Fruit fly (Drosophila melanogaster) whole organism, prepupa: ENCODE data around the gene Pfas.

Experiments used
- Blimp-1 ChIP-seq: fragments of 200-800 bp; sonication (Bioruptor generic); optimal IDR thresholded peaks from 3 replicates; lab custom pipeline; 2017; ENCODE audit warnings: missing biosample characterization, missing genetic modification characterization, mild to moderate bottlenecking, moderate library complexity, missing genetic modification reagents
- CG10631 ChIP-seq: fragments of 200-800 bp; sonication (Bioruptor generic); optimal IDR thresholded peaks from 2 replicates; lab custom pipeline; 2016; ENCODE audit warnings: missing biosample characterization, missing genetic modification characterization
- CG11762 ChIP-seq: fragments of 200-800 bp; sonication (Bioruptor generic); optimal IDR thresholded peaks from 3 replicates; lab custom pipeline; 2016; ENCODE audit warnings: missing biosample characterization, missing genetic modification characterization; ENCODE audit not compliant: insufficient read depth
- CG15336 ChIP-seq: fragments of 200-800 bp; sonication (Bioruptor generic); IDR thresholded peaks from 2 replicates; pipeline ENCODE4 v1.3.6; 2022; ENCODE audit warnings: missing biosample characterization, missing genetic modification characterization
- CG1621 ChIP-seq: fragments of 200-800 bp; sonication (Bioruptor generic); optimal IDR thresholded peaks from 3 replicates; lab custom pipeline; 2018; ENCODE audit warnings: missing biosample characterization, mild to moderate bottlenecking, missing genetic modification characterization
- CG16779 ChIP-seq: fragments of 200-800 bp; sonication (Bioruptor generic); optimal IDR thresholded peaks from 3 replicates; lab custom pipeline; 2017; ENCODE audit warnings: missing biosample characterization, mild to moderate bottlenecking, missing genetic modification characterization
- CG3032 ChIP-seq: fragments of 200-800 bp; optimal IDR thresholded peaks from 2 replicates; lab custom pipeline; 2019; ENCODE audit warnings: missing biosample characterization, mild to moderate bottlenecking, missing genetic modification characterization, moderate library complexity
- CG31627 ChIP-seq: fragments of 200-800 bp; sonication (Bioruptor generic); optimal IDR thresholded peaks from 3 replicates; lab custom pipeline; 2016; ENCODE audit warnings: missing biosample characterization, missing genetic modification characterization
- CG34406 ChIP-seq: fragments of 200-800 bp; sonication (Bioruptor generic); optimal IDR thresholded peaks from 3 replicates; lab custom pipeline; 2016; ENCODE audit warnings: missing biosample characterization, missing genetic modification characterization
- CG3919 ChIP-seq: fragments of 200-800 bp; sonication (Bioruptor generic); optimal IDR thresholded peaks from 3 replicates; lab custom pipeline; 2016; ENCODE audit warnings: missing biosample characterization, missing genetic modification characterization
- CG6163 ChIP-seq: fragments of 200-800 bp; sonication (Bioruptor generic); IDR thresholded peaks from 3 replicates; pipeline ENCODE4 v1.3.6; 2022; ENCODE audit warnings: missing biosample characterization, missing genetic modification characterization
- CG6276 ChIP-seq: fragments of 200-800 bp; sonication (Bioruptor generic); optimal IDR thresholded peaks from 2 replicates; lab custom pipeline; 2017; ENCODE audit warnings: missing biosample characterization, mild to moderate bottlenecking, missing genetic modification characterization
- CG6792 ChIP-seq: fragments of 200-800 bp; sonication (Bioruptor generic); optimal IDR thresholded peaks from 3 replicates; lab custom pipeline; 2016; ENCODE audit warnings: missing biosample characterization, missing genetic modification characterization
- CG7368 ChIP-seq: fragments of 200-800 bp; sonication (Bioruptor generic); optimal IDR thresholded peaks from 3 replicates; lab custom pipeline; 2016; ENCODE audit warnings: missing biosample characterization, missing genetic modification characterization
- CG8119 ChIP-seq: fragments of 200-800 bp; sonication (Bioruptor generic); IDR thresholded peaks from 3 replicates; pipeline ENCODE4 v1.3.6; 2022; ENCODE audit warnings: missing biosample characterization, missing genetic modification characterization
- CG8319 ChIP-seq: fragments of 200-800 bp; sonication (Bioruptor generic); optimal IDR thresholded peaks from 3 replicates; lab custom pipeline; 2016; ENCODE audit warnings: missing biosample characterization, missing genetic modification characterization
- Eip78C ChIP-seq: fragments of 200-800 bp; sonication (Bioruptor generic); peaks from one replicate; lab custom pipeline; 2016; ENCODE audit warnings: missing biosample characterization, missing genetic modification characterization
- Ets21C ChIP-seq: fragments of 200-800 bp; sonication (Bioruptor generic); optimal IDR thresholded peaks from 3 replicates; lab custom pipeline; 2016; ENCODE audit warnings: missing biosample characterization, missing genetic modification characterization
- Ets96B ChIP-seq: fragments of 200-800 bp; optimal IDR thresholded peaks from 2 replicates; lab custom pipeline; 2019; ENCODE audit warnings: missing biosample characterization, mild to moderate bottlenecking, missing genetic modification characterization, moderate library complexity
- Gug ChIP-seq: fragments of 200-800 bp; sonication (Bioruptor generic); IDR thresholded peaks from 2 replicates; pipeline ENCODE4 v1.3.6; 2022; ENCODE audit warnings: missing biosample characterization, missing genetic modification characterization
- Hr38 ChIP-seq: sonication (Bioruptor generic); optimal IDR thresholded peaks from 2 replicates; lab custom pipeline; 2016; ENCODE audit warnings: missing biosample characterization, missing genetic modification characterization
- Hr4 ChIP-seq: fragments of 200-800 bp; sonication (Bioruptor generic); optimal IDR thresholded peaks from 3 replicates; lab custom pipeline; 2016; ENCODE audit warnings: missing biosample characterization, missing genetic modification characterization
- Met ChIP-seq: fragments of 200-800 bp; sonication (Bioruptor generic); optimal IDR thresholded peaks from 3 replicates; lab custom pipeline; 2016; ENCODE audit warnings: missing biosample characterization, missing genetic modification characterization
- OdsH ChIP-seq: fragments of 200-800 bp; sonication (Bioruptor generic); optimal IDR thresholded peaks from 3 replicates; lab custom pipeline; 2016; ENCODE audit warnings: missing biosample characterization, missing genetic modification characterization
- Smox ChIP-seq: fragments of 200-800 bp; sonication (Bioruptor generic); optimal IDR thresholded peaks from 3 replicates; lab custom pipeline; 2016; ENCODE audit warnings: missing biosample characterization, missing genetic modification characterization
- Sox102F ChIP-seq: fragments of 200-800 bp; sonication (Bioruptor generic); optimal IDR thresholded peaks from 2 replicates; lab custom pipeline; 2016; ENCODE audit warnings: missing biosample characterization, mild to moderate bottlenecking, missing genetic modification characterization
- Sox15 ChIP-seq: fragments of 200-800 bp; sonication (Bioruptor generic); optimal IDR thresholded peaks from 3 replicates; lab custom pipeline; 2016; ENCODE audit warnings: missing biosample characterization, missing genetic modification characterization
- achi ChIP-seq: fragments of 200-800 bp; sonication (Bioruptor generic); optimal IDR thresholded peaks from 3 replicates; lab custom pipeline; 2016; ENCODE audit warnings: missing biosample characterization, missing genetic modification characterization
- acj6 ChIP-seq: fragments of 200-800 bp; sonication (Bioruptor generic); optimal IDR thresholded peaks from 3 replicates; lab custom pipeline; 2016; ENCODE audit warnings: missing biosample characterization, missing genetic modification characterization
- dsx ChIP-seq: fragments of 200-800 bp; optimal IDR thresholded peaks from 3 replicates; lab custom pipeline; 2019; ENCODE audit warnings: missing biosample characterization, mild to moderate bottlenecking, missing genetic modification characterization, moderate library complexity; ENCODE audit not compliant: poor library complexity, severe bottlenecking
- esn ChIP-seq: fragments of 200-800 bp; sonication (Bioruptor generic); optimal IDR thresholded peaks from 2 replicates; lab custom pipeline; 2016; ENCODE audit warnings: missing biosample characterization, mild to moderate bottlenecking, missing genetic modification characterization, moderate library complexity
- fd59A ChIP-seq: fragments of 200-800 bp; sonication (Bioruptor generic); optimal IDR thresholded peaks from 2 replicates; lab custom pipeline; 2017; ENCODE audit warnings: missing biosample characterization, mild to moderate bottlenecking, missing genetic modification characterization, missing genetic modification reagents
- fd85E ChIP-seq: fragments of 200-800 bp; sonication (Bioruptor generic); optimal IDR thresholded peaks from 3 replicates; lab custom pipeline; 2016; ENCODE audit warnings: missing biosample characterization, missing genetic modification characterization
- fkh ChIP-seq: fragments of 200-800 bp; sonication (Bioruptor generic); optimal IDR thresholded peaks from 3 replicates; lab custom pipeline; 2017; ENCODE audit warnings: missing biosample characterization, mild to moderate bottlenecking, missing genetic modification characterization, moderate library complexity
- lz ChIP-seq: fragments of 200-800 bp; sonication (Bioruptor generic); optimal IDR thresholded peaks from 3 replicates; lab custom pipeline; 2016; ENCODE audit warnings: missing biosample characterization, missing genetic modification characterization
- pdm3 ChIP-seq: fragments of 200-800 bp; sonication (Bioruptor generic); optimal IDR thresholded peaks from 3 replicates; lab custom pipeline; 2016; ENCODE audit warnings: missing biosample characterization, missing genetic modification characterization
- salr ChIP-seq, 2 experiments: fragments of 200-800 bp; sonication (Bioruptor generic); optimal IDR thresholded peaks; 3 replicates each; lab custom pipeline; 2016 to 2018; ENCODE audit warnings: missing biosample characterization in 2 of 2, missing genetic modification characterization in 2 of 2, mild to moderate bottlenecking in 1 of 2
- svp ChIP-seq: fragments of 200-800 bp; sonication (Bioruptor generic); peaks from one replicate; lab custom pipeline; 2016; ENCODE audit warnings: missing biosample characterization, missing genetic modification characterization
- vri ChIP-seq: fragments of 200-800 bp; sonication (Bioruptor generic); optimal IDR thresholded peaks from 3 replicates; lab custom pipeline; 2016; ENCODE audit warnings: missing biosample characterization, mild to moderate bottlenecking, missing genetic modification characterization

Pfas gene

DNA sequence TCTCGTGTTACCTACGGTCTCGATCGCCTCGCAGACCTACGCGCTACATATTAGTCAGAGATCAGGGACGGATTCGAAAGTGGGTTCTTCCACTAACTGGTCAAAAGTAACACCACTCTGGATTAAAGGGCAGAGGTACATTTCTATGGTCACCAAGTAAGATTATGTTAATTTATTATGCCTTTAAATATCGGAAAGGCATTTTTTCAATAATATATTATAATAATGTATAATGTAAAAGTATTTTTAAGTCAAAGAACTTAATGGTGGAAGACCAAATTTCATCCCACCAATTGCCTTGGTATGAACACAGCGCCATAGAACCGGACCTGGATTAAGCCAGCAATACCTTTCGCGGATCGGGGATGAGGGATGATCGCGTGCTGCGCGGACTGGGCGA, 23.1 kb downstream of the Pfas start (continued):
- TF ChIP-seq CG10631 (peak; percentile 64), CG8119 (GFP tag; lab: Robert Waterston, UW) (no peak), vri (GFP tag; lab: Kevin White, UChicago) (no peak), CG16779 (peak; percentile 27), esn (GFP tag; lab: Kevin White, UChicago) (peak; percentile 33), CG6163 (GFP tag; lab: Robert Waterston, UW) (peak; percentile 65), CG11762 (peak; percentile 33), Gug (GFP tag; lab: Robert Waterston, UW) (peak; percentile 20; the same call in 1 of the 2 replicates), dsx (peak; percentile 89), CG34406 (GFP tag; lab: Kevin White, UChicago) (peak; percentile 61), CG6792 (GFP tag; lab: Kevin White, UChicago) (peak; percentile 54), lz (GFP tag; lab: Kevin White, UChicago) (peak; percentile 56), CG6276 (peak; percentile 37), Eip78C (GFP tag; lab: Kevin White, UChicago) (peak; percentile 92), OdsH (peak; percentile 22), acj6 (GFP tag; lab: Kevin White, UChicago) (peak; percentile 79), CG8319 (GFP tag; lab: Kevin White, UChicago) (peak; percentile 55), Hr38 (no peak), fd85E (no peak), CG31627 (GFP tag; lab: Kevin White, UChicago) (peak; percentile 42), Sox15 (peak; percentile 58), fkh (no peak), salr (GFP tag; optimal IDR thresholded peaks at IDR 0.05; lab: Kevin White, UChicago) (peak; percentile 9 to 27), CG1621 (tag; lab: Kevin White, UChicago) (peak; percentile 16), Smox (GFP tag; lab: Kevin White, UChicago) (peak; percentile 21), Met (peak; percentile 59), Sox102F (GFP tag; lab: Kevin White, UChicago) (peak; percentile 40), CG3919 (GFP tag; lab: Kevin White, UChicago) (peak; percentile 82), Hr4 (GFP tag; lab: Kevin White, UChicago) (peak; percentile 29), svp (peak; percentile 86), CG7368 (GFP tag; lab: Kevin White, UChicago) (peak; percentile 10), Ets96B (tag; lab: Kevin White, UChicago) (peak; percentile 80), CG15336 (GFP tag; lab: Robert Waterston, UW) (no peak), pdm3 (no peak), achi (GFP tag; lab: Kevin White, UChicago) (peak; percentile 75)

dm6 chr2L:6020535-6020934, 25.3 kb downstream of the Pfas start, which contains the start of gene CG13996:
TSS of gene CG13996 (plus strand) at chr2L:6020835.
- TF ChIP-seq CG7368 (GFP tag; lab: Kevin White, UChicago) (no peak), esn (GFP tag; lab: Kevin White, UChicago) (no peak), Met (no peak), CG3919 (GFP tag; lab: Kevin White, UChicago) (no peak), fd59A (GFP tag; lab: Kevin White, UChicago) (no peak), CG3032 (tag; lab: Kevin White, UChicago) (no peak), Blimp-1 (GFP tag; lab: Kevin White, UChicago) (no peak), Sox15 (no peak), Ets21C (no peak), CG15336 (GFP tag; lab: Robert Waterston, UW) (no peak), Hr38 (no peak), lz (GFP tag; lab: Kevin White, UChicago) (no peak)
